Worm (Caenorhabditis elegans): ENCODE measurements around the gene nep-13.

Gene nep-13

ce11 chrII:3247556-3247955 is 34.9 kb upstream of the nep-13 start (continued):
- no peak for TF ChIP-seq pag-3 (tag; optimal IDR thresholded peaks at IDR 0.05; ENCODE audit: borderline replicate concordance)

ce11 chrII:3248043-3248718 is 34.3 kb upstream of the nep-13 start, which contains the start of the genes fbxc-50 and C17F4.2:
TSS of gene fbxc-50 (minus strand) at chrII:3248123.
TSS of gene C17F4.2 (plus strand) at chrII:3248668.
- TF ChIP-seq ceh-19 (GFP tag; optimal IDR thresholded peaks at IDR 0.05): no peak
- no peak for TF ChIP-seq F13H6.1 (tag; optimal IDR thresholded peaks at IDR 0.05)
- no peak for TF ChIP-seq C38D4.7 (GFP tag; optimal IDR thresholded peaks at IDR 0.05)
- TF ChIP-seq ahr-1 (tag; optimal IDR thresholded peaks at IDR 0.05): no peak
- no peak for TF ChIP-seq dve-1 (tag; optimal IDR thresholded peaks at IDR 0.05)
- TF ChIP-seq zip-5 (tag; optimal IDR thresholded peaks at IDR 0.05): no peak
- TF ChIP-seq unc-86 (tag; optimal IDR thresholded peaks at IDR 0.05): no peak
- TF ChIP-seq fkh-6 (tag; optimal IDR thresholded peaks at IDR 0.05): no peak
- no peak for TF ChIP-seq Y22D7AL.16 (tag; optimal IDR thresholded peaks at IDR 0.05)

ce11 chrII:3249406-3249805 is 33.0 kb upstream of the nep-13 start, which contains the start of gene clec-124:
TSS of gene clec-124 (plus strand) at chrII:3249706.
- TF ChIP-seq ceh-9 (tag; optimal IDR thresholded peaks at IDR 0.05): no peak
- TF ChIP-seq ttx-3 (tag; optimal IDR thresholded peaks at IDR 0.05): no peak
- TF ChIP-seq nfya-1 (tag; optimal IDR thresholded peaks at IDR 0.05): no peak
- no peak for TF ChIP-seq hlh-13 (GFP tag; optimal IDR thresholded peaks at IDR 0.05)
- no peak for TF ChIP-seq pax-1 (tag; optimal IDR thresholded peaks at IDR 0.05)
- TF ChIP-seq C08G9.2 (tag; optimal IDR thresholded peaks at IDR 0.05): no peak
- no peak for TF ChIP-seq ceh-19 (GFP tag; optimal IDR thresholded peaks at IDR 0.05)
- TF ChIP-seq C38D4.7 (GFP tag; optimal IDR thresholded peaks at IDR 0.05): no peak
- no peak for TF ChIP-seq Y22D7AL.16 (tag; optimal IDR thresholded peaks at IDR 0.05)
- TF ChIP-seq elt-2 (tag; optimal IDR thresholded peaks at IDR 0.05): no peak
- TF ChIP-seq ceh-30 (tag; optimal IDR thresholded peaks at IDR 0.05): no peak
- no peak for TF ChIP-seq sox-2 (GFP tag; IDR thresholded peaks at IDR 0.05)
- TF ChIP-seq lim-6 (tag; optimal IDR thresholded peaks at IDR 0.05): no peak
- no peak for TF ChIP-seq dve-1 (tag; optimal IDR thresholded peaks at IDR 0.05)
- no peak for TF ChIP-seq pag-3 (tag; optimal IDR thresholded peaks at IDR 0.05; ENCODE audit: borderline replicate concordance)

ce11 chrII:3250195-3250594 is 32.3 kb upstream of the nep-13 start:
- TF ChIP-seq nhr-232 (tag; optimal IDR thresholded peaks at IDR 0.05) (no peak), pqm-1 (tag; optimal IDR thresholded peaks at IDR 0.05) (no peak), tbx-2 (tag; optimal IDR thresholded peaks at IDR 0.05) (no peak), ceh-6 (GFP tag; optimal IDR thresholded peaks at IDR 0.05) (no peak), T23F11.4 (GFP tag; optimal IDR thresholded peaks at IDR 0.05) (no peak), pat-9 (tag; optimal IDR thresholded peaks at IDR 0.05) (no peak), hlh-30 (tag; optimal IDR thresholded peaks at IDR 0.05; ENCODE audit: insufficient read depth) (no peak), ceh-18 (tag; optimal IDR thresholded peaks at IDR 0.05) (no peak), ahr-1 (tag; optimal IDR thresholded peaks at IDR 0.05) (no peak), ref-2 (tag; optimal IDR thresholded peaks at IDR 0.05) (no peak), pag-3 (tag; optimal IDR thresholded peaks at IDR 0.05; ENCODE audit: borderline replicate concordance) (no peak), nhr-11 (tag; optimal IDR thresholded peaks at IDR 0.05) (no peak), fax-1 (tag; optimal IDR thresholded peaks at IDR 0.05) (no peak), Y22D7AL.16 (tag; optimal IDR thresholded peaks at IDR 0.05) (no peak), ztf-16 (tag; optimal IDR thresholded peaks at IDR 0.05) (no peak), odd-2 (tag; optimal IDR thresholded peaks at IDR 0.05) (no peak), zip-5 (tag; optimal IDR thresholded peaks at IDR 0.05) (no peak), unc-86 (tag; optimal IDR thresholded peaks at IDR 0.05) (no peak), eyg-1 (tag; optimal IDR thresholded peaks at IDR 0.05) (no peak), C08G9.2 (tag; optimal IDR thresholded peaks at IDR 0.05) (no peak)
